Worm (Caenorhabditis elegans) whole organism, L4 larva: Measurements from ENCODE around the gene Y7A5A.3.

Experiments
- D1046.2 ChIP-seq: fragments of 200-800 bp; sonication (Bioruptor generic); IDR thresholded peaks from 2 replicates; pipeline ENCODE4 v1.3.6; 2022; ENCODE audit warnings: missing genetic modification characterization, missing compliant biosample characterization
- F44E2.7 ChIP-seq: fragments of 200-800 bp; sonication (Bioruptor generic); IDR thresholded peaks from 2 replicates; pipeline ENCODE4 v2.1.2; 2022; ENCODE audit warnings: missing genetic modification characterization, missing compliant biosample characterization
- T20F7.1 ChIP-seq: fragments of 200-800 bp; sonication (Bioruptor generic); optimal IDR thresholded peaks from 2 replicates; lab custom pipeline; 2018; ENCODE audit warnings: mild to moderate bottlenecking, missing genetic modification characterization, missing compliant biosample characterization
- T26A8.4 ChIP-seq: fragments of 200-800 bp; sonication (Bioruptor generic); IDR thresholded peaks from 2 replicates; pipeline ENCODE4 v1.3.6; 2022; ENCODE audit warnings: missing genetic modification characterization, missing compliant biosample characterization
- aha-1 ChIP-seq: fragments of 150-350 bp; peaks from one replicate; lab custom pipeline; 2014; ENCODE audit warnings: missing biosample characterization, missing genetic modification characterization
- ceh-20 ChIP-seq: fragments of 200-800 bp; sonication (Bioruptor generic); IDR thresholded peaks from 2 replicates; pipeline ENCODE4 v1.3.6; 2022; ENCODE audit warnings: missing genetic modification reagents, missing genetic modification characterization, missing compliant biosample characterization
- ctbp-1 ChIP-seq: fragments of 200-800 bp; sonication (Bioruptor generic); IDR thresholded peaks from 2 replicates; pipeline ENCODE4 v1.3.6; 2022; ENCODE audit warnings: missing genetic modification reagents, missing genetic modification characterization, missing compliant biosample characterization
- daf-12 ChIP-seq: fragments of 150-350 bp; optimal IDR thresholded peaks from 2 replicates; lab custom pipeline; 2014; ENCODE audit warnings: missing biosample characterization, missing genetic modification reagents, missing genetic modification characterization
- daf-16 ChIP-seq, 3 experiments: sonication (generic microtip); optimal IDR thresholded peaks; 2 replicates each; lab custom pipeline; 2016 to 2017; ENCODE audit warnings: missing genetic modification characterization in 3 of 3, missing genetic modification reagents in 3 of 3, mild to moderate bottlenecking in 2 of 3, missing compliant biosample characterization in 2 of 3, missing biosample characterization in 1 of 3, moderate library complexity in 1 of 3
- daf-8 ChIP-seq: fragments of 200-800 bp; sonication (Bioruptor generic); IDR thresholded peaks from 2 replicates; pipeline ENCODE4 v1.3.6; 2022; ENCODE audit warnings: missing genetic modification characterization, missing compliant biosample characterization
- dmd-6 ChIP-seq: fragments of 200-800 bp; sonication (Bioruptor generic); IDR thresholded peaks from 2 replicates; pipeline ENCODE4 v1.3.6; 2022; ENCODE audit warnings: missing genetic modification reagents, missing genetic modification characterization, missing compliant biosample characterization
- dmd-8 ChIP-seq: fragments of 200-800 bp; sonication (Bioruptor generic); IDR thresholded peaks from 2 replicates; pipeline ENCODE4 v1.3.6; 2022; ENCODE audit warnings: missing genetic modification characterization, missing compliant biosample characterization
- dpl-1 ChIP-seq: fragments of 150-350 bp; optimal IDR thresholded peaks from 2 replicates; lab custom pipeline; 2014; ENCODE audit warnings: missing biosample characterization, missing genetic modification reagents, missing genetic modification characterization
- duxl-1 ChIP-seq: sonication (generic microtip); optimal IDR thresholded peaks from 2 replicates; lab custom pipeline; 2016; ENCODE audit warnings: mild to moderate bottlenecking, missing genetic modification characterization, moderate library complexity, missing compliant biosample characterization; ENCODE audit not compliant: poor library complexity
- dve-1 ChIP-seq: sonication (generic microtip); optimal IDR thresholded peaks from 2 replicates; lab custom pipeline; 2017; ENCODE audit warnings: antibody characterized with exemption, mild to moderate bottlenecking, missing genetic modification characterization, missing compliant biosample characterization; ENCODE audit not compliant: insufficient read depth
- hlh-11 ChIP-seq: fragments of 200-800 bp; sonication (Bioruptor generic); optimal IDR thresholded peaks from 2 replicates; lab custom pipeline; 2018; ENCODE audit warnings: mild to moderate bottlenecking, missing genetic modification characterization, missing compliant biosample characterization
- hmg-1.1 ChIP-seq: fragments of 200-800 bp; sonication (Bioruptor generic); IDR thresholded peaks from 2 replicates; pipeline ENCODE4 v1.3.6; 2022; ENCODE audit warnings: missing genetic modification reagents, missing genetic modification characterization, missing compliant biosample characterization
- jun-1 ChIP-seq: fragments of 150-350 bp; optimal IDR thresholded peaks from 2 replicates; lab custom pipeline; 2014; ENCODE audit warnings: missing biosample characterization, missing genetic modification reagents, missing genetic modification characterization
- lin-15B ChIP-seq: fragments of 150-350 bp; sonication (generic microtip); optimal IDR thresholded peaks from 3 replicates; lab custom pipeline; 2014; ENCODE audit warnings: missing biosample characterization, missing genetic modification characterization
- madf-5 ChIP-seq, 2 experiments: fragments of 200-800 bp; sonication (Bioruptor generic); IDR thresholded peaks; 2 replicates each; pipeline ENCODE4 v1.3.6; 2022; ENCODE audit warnings: missing compliant biosample characterization in 2 of 2, missing genetic modification characterization in 2 of 2
- mdt-29 ChIP-seq: fragments of 200-800 bp; sonication (Bioruptor generic); IDR thresholded peaks from 2 replicates; pipeline ENCODE4 v1.3.6; 2022; ENCODE audit warnings: missing genetic modification reagents, missing genetic modification characterization, missing compliant biosample characterization
- mes-2 ChIP-seq: sonication (generic microtip); optimal IDR thresholded peaks from 2 replicates; lab custom pipeline; 2016; ENCODE audit warnings: missing genotype, mild to moderate bottlenecking, missing genetic modification characterization, missing compliant biosample characterization; ENCODE audit not compliant: poor library complexity, severe bottlenecking
- nhr-111 ChIP-seq: fragments of 200-800 bp; sonication (Bioruptor generic); optimal IDR thresholded peaks from 2 replicates; lab custom pipeline; 2018; ENCODE audit warnings: mild to moderate bottlenecking, missing genetic modification characterization, missing compliant biosample characterization
- nhr-237 ChIP-seq: sonication (generic microtip); optimal IDR thresholded peaks from 2 replicates; lab custom pipeline; 2017; ENCODE audit warnings: missing biosample characterization, missing genetic modification characterization
- nhr-25 ChIP-seq: sonication (generic microtip); optimal IDR thresholded peaks from 2 replicates; lab custom pipeline; 2017; ENCODE audit warnings: missing genetic modification characterization, mild to moderate bottlenecking, missing compliant biosample characterization, antibody characterized with exemption, moderate library complexity, borderline replicate concordance; ENCODE audit not compliant: insufficient read depth
- nhr-28 ChIP-seq: fragments of 150-350 bp; optimal IDR thresholded peaks from 2 replicates; lab custom pipeline; 2014; ENCODE audit warnings: missing biosample characterization, missing genetic modification characterization
- nhr-41 ChIP-seq: fragments of 200-800 bp; sonication (Bioruptor generic); IDR thresholded peaks from 2 replicates; pipeline ENCODE4 v1.3.6; 2022; ENCODE audit warnings: missing genetic modification reagents, missing genetic modification characterization, missing compliant biosample characterization
- pqm-1 ChIP-seq: sonication (generic microtip); optimal IDR thresholded peaks from 2 replicates; lab custom pipeline; 2017; ENCODE audit warnings: missing biosample characterization, missing genetic modification characterization
- rbr-2 ChIP-seq: sonication (generic microtip); optimal IDR thresholded peaks from 2 replicates; lab custom pipeline; 2016; ENCODE audit warnings: missing genotype, missing genetic modification characterization, missing compliant biosample characterization
- saeg-2 ChIP-seq: fragments of 200-800 bp; sonication (Bioruptor generic); IDR thresholded peaks from 2 replicates; pipeline ENCODE4 v1.3.6; 2022; ENCODE audit warnings: missing genetic modification reagents, missing genetic modification characterization, missing compliant biosample characterization
- tag-97 ChIP-seq: fragments of 200-800 bp; sonication (Bioruptor generic); IDR thresholded peaks from 2 replicates; pipeline ENCODE4 v1.3.6; 2022; ENCODE audit warnings: missing genetic modification characterization, missing compliant biosample characterization
- unc-62 ChIP-seq, 3 experiments: fragments of 150-350 bp in 1 of 3; sonication (generic microtip); optimal IDR thresholded peaks in 2 of 3; peaks in 1 of 3; 1 replicate in 1 of 3; 2 replicates in 2 of 3; lab custom pipeline; 2014 to 2017; ENCODE audit warnings: missing biosample characterization in 3 of 3, missing genetic modification characterization in 3 of 3, missing genetic modification reagents in 3 of 3, missing genotype in 1 of 3
- vab-7 ChIP-seq: fragments of 200-800 bp; sonication (Bioruptor generic); IDR thresholded peaks from 2 replicates; pipeline ENCODE4 v1.3.6; 2022; ENCODE audit warnings: missing genetic modification reagents, missing genetic modification characterization, missing compliant biosample characterization
- zfp-3 ChIP-seq: fragments of 200-800 bp; sonication (Bioruptor generic); conservative IDR thresholded peaks from 2 replicates; pipeline ENCODE4 v1.3.6; 2022; ENCODE audit warnings: missing genetic modification reagents, missing genetic modification characterization, missing compliant biosample characterization

Gene Y7A5A.3

DNA sequence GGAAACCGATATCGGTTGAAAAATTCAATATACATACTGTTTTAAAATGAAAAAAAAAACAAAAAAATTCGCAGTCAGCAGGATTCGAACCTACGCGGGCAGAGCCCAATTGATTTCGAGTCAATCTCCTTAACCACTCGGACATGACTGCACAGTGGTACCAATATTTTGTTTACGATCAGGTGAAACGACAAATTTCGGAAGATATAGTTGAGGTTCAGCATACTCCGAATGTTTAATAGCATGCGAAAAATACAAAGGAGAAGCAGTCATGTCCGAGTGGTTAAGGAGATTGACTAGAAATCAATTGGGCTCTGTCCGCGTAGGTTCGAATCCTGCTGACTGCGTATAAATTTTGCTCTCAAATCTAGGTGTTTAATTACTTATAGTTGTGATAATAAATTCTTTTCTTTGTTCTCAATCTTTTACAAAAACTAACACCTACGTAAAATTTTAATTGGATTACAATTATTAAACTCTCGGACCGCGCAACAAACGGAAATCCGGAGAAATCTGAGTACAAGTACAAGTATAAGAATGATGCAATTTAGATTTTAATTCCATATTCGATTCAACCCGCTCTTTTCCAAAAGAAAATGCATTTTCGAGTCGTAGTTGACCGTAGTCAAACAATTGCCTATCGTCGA lies 11.1 kb downstream of the Y7A5A.3 start, which contains the start of gene Y7A5A.13 (continued):
- no peak for TF ChIP-seq jun-1
- TF ChIP-seq T20F7.1 (GFP tag; lab: Kevin White, UChicago): no peak
- TF ChIP-seq duxl-1 (tag; lab: Kevin White, UChicago): peak; percentile 54
- no peak for TF ChIP-seq mdt-29 (GFP tag; lab: Robert Waterston, UW)
- TF ChIP-seq vab-7 (GFP tag; lab: Robert Waterston, UW): peak; percentile 86
- TF ChIP-seq hmg-1.1 (GFP tag; lab: Robert Waterston, UW): peak; percentile 54
- peak; percentile 61; the same call in 1 of the 2 replicates for TF ChIP-seq F44E2.7 (GFP tag; lab: Robert Waterston, UW)
- no peak for TF ChIP-seq nhr-237
- TF ChIP-seq dmd-8 (GFP tag; lab: Robert Waterston, UW): 0 out of 2 replicates have a peak, but pooled peaks have one; percentile 33
- TF ChIP-seq ctbp-1 (GFP tag; lab: Robert Waterston, UW): peak; percentile 58; the same call in 1 of the 2 replicates
- 0 out of 2 replicates have a peak, but pooled peaks have one; percentile 52 for TF ChIP-seq ceh-20
- no peak for TF ChIP-seq dpl-1 (GFP tag; lab: Kevin White, UChicago)
- TF ChIP-seq nhr-111 (GFP tag; lab: Kevin White, UChicago): peak; percentile 4
- TF ChIP-seq aha-1 (tag; lab: Kevin White, UChicago): peak; percentile 91
- TF ChIP-seq T26A8.4 (GFP tag; lab: Robert Waterston, UW): peak; percentile 68
- peak; percentile 4 for TF ChIP-seq nhr-25 (tag; lab: Kevin White, UChicago)
- TF ChIP-seq lin-15B: no peak

DNA sequence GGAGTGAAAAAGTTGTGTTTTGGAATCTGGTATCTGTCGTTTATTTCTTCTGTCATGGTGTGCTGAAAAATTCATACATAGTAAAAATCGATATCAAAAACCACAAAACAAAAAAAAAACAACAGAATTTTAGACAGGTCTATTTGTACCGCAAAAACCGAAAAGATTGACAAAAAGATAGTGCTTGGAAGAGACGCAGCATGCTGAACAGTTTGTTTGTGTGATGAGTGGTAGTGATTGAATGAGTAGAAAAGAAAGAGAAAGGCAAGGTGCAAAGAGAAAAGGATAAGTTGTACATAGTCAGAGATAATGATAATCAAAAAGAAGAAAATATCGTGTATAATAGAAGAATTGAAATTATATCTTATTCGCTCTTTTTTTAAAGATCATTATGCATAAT lies 11.8 kb downstream of the Y7A5A.3 start, which contains the start of gene Y7A5A.2:
Y7A5A.2 (minus strand) TSS at position 62 of the 400 bp plus-strand sequence.
- peak; percentile 38 for TF ChIP-seq dve-1 (tag; lab: Kevin White, UChicago)
- no peak for TF ChIP-seq saeg-2 (GFP tag; lab: Robert Waterston, UW)
- TF ChIP-seq daf-16 (GFP tag; optimal IDR thresholded peaks at IDR 0.05; lab: Kevin White, UChicago): no peak
- TF ChIP-seq daf-16 (tag; optimal IDR thresholded peaks at IDR 0.05; lab: Kevin White, UChicago): peak; percentile 53
- peak in 1 of 2 experiments; percentile 97 for TF ChIP-seq unc-62 (GFP tag; optimal IDR thresholded peaks at IDR 0.05 in 1 of 2; lab: Kevin White, UChicago)
- no peak for TF ChIP-seq unc-62 (tag; optimal IDR thresholded peaks at IDR 0.05; lab: Kevin White, UChicago)
- peak; percentile 9 for TF ChIP-seq nhr-28 (tag; lab: Kevin White, UChicago)
- TF ChIP-seq hmg-1.1 (GFP tag; lab: Robert Waterston, UW): no peak

DNA sequence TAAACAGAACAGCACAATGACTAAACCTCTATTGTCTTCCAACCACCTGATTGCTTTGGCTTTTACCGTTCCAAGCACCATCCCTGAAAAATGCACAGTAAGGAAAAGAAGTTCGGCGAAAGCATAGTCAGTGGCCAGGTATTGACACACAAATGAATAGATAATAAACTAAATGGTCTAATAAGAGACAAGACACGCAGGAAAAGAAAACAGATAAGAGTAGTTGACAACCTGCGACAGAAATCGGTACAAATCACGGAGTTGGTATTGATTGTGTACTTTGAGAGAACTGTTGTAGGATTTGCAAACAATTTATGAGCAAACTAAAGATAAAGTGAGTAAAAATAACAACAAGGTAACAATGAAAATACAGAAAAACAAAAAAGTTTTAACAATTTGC lies 13.1 kb downstream of the Y7A5A.3 start, which contains the start of gene Y7A5A.1:
Y7A5A.1 (minus strand) TSS at position 83 of the 400 bp plus-strand sequence.
- TF ChIP-seq dmd-6 (peak; percentile 51; the same call in 1 of the 2 replicates), pqm-1 (tag; lab: Kevin White, UChicago) (peak; percentile 61), nhr-41 (GFP tag; lab: Robert Waterston, UW) (no peak), unc-62 (GFP tag; optimal IDR thresholded peaks at IDR 0.05 in 1 of 2; lab: Kevin White, UChicago) (peak in 1 of 2 experiments; percentile 55), unc-62 (tag; optimal IDR thresholded peaks at IDR 0.05; lab: Kevin White, UChicago) (no peak), mes-2 (tag; lab: Kevin White, UChicago) (peak; percentile 21), hlh-11 (tag; lab: Kevin White, UChicago) (peak; percentile 20), daf-8 (GFP tag; lab: Robert Waterston, UW) (no peak), vab-7 (GFP tag; lab: Robert Waterston, UW) (no peak), dmd-8 (GFP tag; lab: Robert Waterston, UW) (no peak), madf-5 (GFP tag; IDR thresholded peaks at IDR 0.05; lab: Robert Waterston, UW) (no peak), tag-97 (GFP tag; lab: Robert Waterston, UW) (no peak), daf-12 (tag; lab: Kevin White, UChicago) (no peak), nhr-28 (tag; lab: Kevin White, UChicago) (peak; percentile 43), D1046.2 (GFP tag; lab: Robert Waterston, UW) (no peak), F44E2.7 (GFP tag; lab: Robert Waterston, UW) (no peak), rbr-2 (no peak), dve-1 (tag; lab: Kevin White, UChicago) (peak; percentile 15), daf-16 (GFP tag; optimal IDR thresholded peaks at IDR 0.05; lab: Kevin White, UChicago) (no peak), daf-16 (tag; optimal IDR thresholded peaks at IDR 0.05; lab: Kevin White, UChicago) (peak; percentile 96), zfp-3 (GFP tag; lab: Robert Waterston, UW) (no peak), aha-1 (tag; lab: Kevin White, UChicago) (peak; percentile 26), lin-15B (no peak)
- TF ChIP-seq, all 104 proteins: peak for 9
